Fruit fly (Drosophila melanogaster): Measurements from ENCODE around the gene lectin-21Cb.
A peak's percentile ranks its signal among the peaks of the same experiment; 100 is the strongest.

The lectin-21Cb gene

dm6 chr2L:623210-623873 lies 2.3 kb upstream of the lectin-21Cb start (continued):
- TF ChIP-seq CG31627 (GFP tag; optimal IDR thresholded peaks at IDR 0.05) (peak; percentile 34), CG6808 (GFP tag; optimal IDR thresholded peaks at IDR 0.05) (no peak), CG11762 (GFP tag; optimal IDR thresholded peaks at IDR 0.05; ENCODE audit: insufficient read depth) (no peak), CG16779 (tag; optimal IDR thresholded peaks at IDR 0.05) (no peak), CG4318 (GFP tag; optimal IDR thresholded peaks at IDR 0.05) (no peak), Eip93F (GFP tag; optimal IDR thresholded peaks at IDR 0.05) (no peak), CG6854 (GFP tag; optimal IDR thresholded peaks at IDR 0.05) (no peak), Ets96B (tag; optimal IDR thresholded peaks at IDR 0.05) (no peak), dac (GFP tag; optimal IDR thresholded peaks at IDR 0.05) (no peak), CG11294 (GFP tag; IDR thresholded peaks at IDR 0.05) (no peak), Ets21C (GFP tag; optimal IDR thresholded peaks at IDR 0.05) (no peak), CG15336 (GFP tag; IDR thresholded peaks at IDR 0.05) (peak; percentile 66), achi (GFP tag; optimal IDR thresholded peaks at IDR 0.05) (peak; percentile 25), dsx (GFP tag; optimal IDR thresholded peaks at IDR 0.05; ENCODE audit: poor library complexity, severe bottlenecking) (no peak), topi (GFP tag; optimal IDR thresholded peaks at IDR 0.05) (peak; percentile 57), CG34406 (GFP tag; optimal IDR thresholded peaks at IDR 0.05) (peak; percentile 11), acj6 (GFP tag; optimal IDR thresholded peaks at IDR 0.05) (peak; percentile 20), vri (GFP tag; optimal IDR thresholded peaks at IDR 0.05) (peak; percentile 12), CG8632 (GFP tag; optimal IDR thresholded peaks at IDR 0.05) (no peak), eg (GFP tag; IDR thresholded peaks at IDR 0.05) (no peak), CG6163 (GFP tag; IDR thresholded peaks at IDR 0.05) (0 out of 3 replicates have a peak, but pooled peaks have one; percentile 39), CG10631 (GFP tag; optimal IDR thresholded peaks at IDR 0.05) (no peak)

dm6 chr2L:619739-620138 lies 1.3 kb downstream of the lectin-21Cb start:
- TF ChIP-seq CG31627 (GFP tag; optimal IDR thresholded peaks at IDR 0.05) (peak; percentile 4), Eip75B (GFP tag; optimal IDR thresholded peaks at IDR 0.05) (no peak), Sox15 (GFP tag; optimal IDR thresholded peaks at IDR 0.05) (no peak), CG8632 (GFP tag; optimal IDR thresholded peaks at IDR 0.05) (no peak), CG6854 (GFP tag; optimal IDR thresholded peaks at IDR 0.05) (no peak), CG11762 (GFP tag; optimal IDR thresholded peaks at IDR 0.05; ENCODE audit: insufficient read depth) (no peak), Blimp-1 (GFP tag; optimal IDR thresholded peaks at IDR 0.05) (no peak), OdsH (GFP tag; optimal IDR thresholded peaks at IDR 0.05) (peak; percentile 36), dsx (GFP tag; optimal IDR thresholded peaks at IDR 0.05; ENCODE audit: poor library complexity, severe bottlenecking) (no peak), Smox (GFP tag; optimal IDR thresholded peaks at IDR 0.05) (no peak), Hr4 (GFP tag; optimal IDR thresholded peaks at IDR 0.05) (peak; percentile 6), pdm3 (GFP tag; optimal IDR thresholded peaks at IDR 0.05) (peak; percentile 35), CG11902 (GFP tag; optimal IDR thresholded peaks at IDR 0.05) (no peak), Eip93F (GFP tag; optimal IDR thresholded peaks at IDR 0.05) (no peak), Gug (GFP tag; IDR thresholded peaks at IDR 0.05) (no peak), Ets96B (tag; optimal IDR thresholded peaks at IDR 0.05) (no peak), Sox102F (GFP tag; optimal IDR thresholded peaks at IDR 0.05) (peak; percentile 14), CG4318 (GFP tag; optimal IDR thresholded peaks at IDR 0.05) (peak; percentile 12), CG16779 (tag; optimal IDR thresholded peaks at IDR 0.05) (no peak), CG11294 (GFP tag; IDR thresholded peaks at IDR 0.05) (no peak), eg (GFP tag; IDR thresholded peaks at IDR 0.05) (peak; percentile 34; the same call in 1 of the 3 replicates), esn (GFP tag; optimal IDR thresholded peaks at IDR 0.05) (peak; percentile 28), CG8119 (GFP tag; IDR thresholded peaks at IDR 0.05) (0 out of 3 replicates have a peak, but pooled peaks have one; percentile 21), Met (GFP tag; optimal IDR thresholded peaks at IDR 0.05) (no peak), ss (GFP tag; optimal IDR thresholded peaks at IDR 0.05) (no peak), CG7368 (GFP tag; optimal IDR thresholded peaks at IDR 0.05) (no peak), vri (GFP tag; optimal IDR thresholded peaks at IDR 0.05) (no peak), fd59A (GFP tag; optimal IDR thresholded peaks at IDR 0.05) (no peak), CG32006 (GFP tag; optimal IDR thresholded peaks at IDR 0.05) (peak; percentile 58), Hr39 (GFP tag; optimal IDR thresholded peaks at IDR 0.05) (no peak), acj6 (GFP tag; optimal IDR thresholded peaks at IDR 0.05) (no peak), net (GFP tag; optimal IDR thresholded peaks at IDR 0.05) (peak; percentile 14), cyc (GFP tag; optimal IDR thresholded peaks at IDR 0.05) (no peak), salr (GFP tag; optimal IDR thresholded peaks at IDR 0.05) (no peak), CG15336 (GFP tag; IDR thresholded peaks at IDR 0.05) (no peak), lz (GFP tag; optimal IDR thresholded peaks at IDR 0.05) (no peak), CG1621 (tag; optimal IDR thresholded peaks at IDR 0.05) (no peak), Ets21C (GFP tag; optimal IDR thresholded peaks at IDR 0.05) (no peak), CG8319 (GFP tag; optimal IDR thresholded peaks at IDR 0.05) (no peak), spab (GFP tag; optimal IDR thresholded peaks at IDR 0.05) (no peak)

All from whole organism, prepupa.